Worm (Caenorhabditis elegans) whole organism, mixed stage, embryonic: ENCODE data around the gene ins-17.

Source experiments
- ces-1 ChIP-seq: fragments of 150-350 bp; optimal IDR thresholded peaks from 2 replicates; lab custom pipeline; 2014; ENCODE audit warnings: missing biosample characterization, missing genetic modification reagents, missing genetic modification characterization
- cnd-1 ChIP-seq: fragments of 200-800 bp; sonication (Bioruptor generic); optimal IDR thresholded peaks from 2 replicates; lab custom pipeline; 2018; ENCODE audit warnings: mild to moderate bottlenecking, missing genetic modification characterization, missing compliant biosample characterization
- elt-1 ChIP-seq: sonication (generic microtip); optimal IDR thresholded peaks from 2 replicates; lab custom pipeline; 2017; ENCODE audit warnings: missing genetic modification characterization, mild to moderate bottlenecking, missing compliant biosample characterization, antibody characterized with exemption, moderate library complexity, borderline replicate concordance; ENCODE audit not compliant: insufficient read depth
- nhr-12 ChIP-seq: fragments of 150-350 bp; optimal IDR thresholded peaks from 2 replicates; lab custom pipeline; 2014; ENCODE audit warnings: missing biosample characterization, missing genetic modification characterization
- unc-39 ChIP-seq: fragments of 150-350 bp; optimal IDR thresholded peaks from 2 replicates; lab custom pipeline; 2014; ENCODE audit warnings: missing biosample characterization, missing genetic modification characterization

DNA sequence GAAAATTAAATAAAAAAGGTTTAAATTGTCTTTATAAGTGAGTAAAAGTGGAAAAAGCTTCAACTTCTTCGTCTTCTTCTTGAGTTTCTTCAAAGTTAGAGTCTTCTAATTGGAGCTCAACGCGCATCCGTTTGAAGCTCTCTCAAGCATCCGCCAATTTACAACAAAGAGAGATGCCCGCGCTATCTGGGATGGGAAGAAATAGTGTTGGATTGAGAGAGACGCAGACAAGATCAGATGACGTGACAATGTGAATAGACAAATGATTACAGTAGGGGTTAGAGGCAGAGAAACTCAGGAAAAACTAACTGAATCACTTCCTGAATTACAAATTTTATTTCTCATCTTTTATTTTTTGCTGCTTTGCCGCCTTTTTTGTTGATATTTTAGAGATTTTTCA is 5.6 kb upstream of the ins-17 start:
- TF ChIP-seq elt-1 (tag; lab: Kevin White, UChicago) (no peak), unc-39 (no peak), ces-1 (GFP tag; lab: Kevin White, UChicago) (no peak), nhr-12 (no peak), cnd-1 (tag; lab: Kevin White, UChicago) (no peak)
